Fruit fly (Drosophila melanogaster) whole organism, embryonic: ENCODE data around the gene rho-5.

Experiments used
- CG10147 ChIP-seq: fragments of 200-800 bp; sonication (Bioruptor generic); optimal IDR thresholded peaks from 2 replicates; lab custom pipeline; 2019; ENCODE audit warnings: missing biosample characterization, mild to moderate bottlenecking, missing genetic modification characterization, moderate library complexity
- CG11247 ChIP-seq: fragments of 200-800 bp; sonication (Bioruptor generic); IDR thresholded peaks from 2 replicates; pipeline ENCODE4 v1.3.6; 2022; ENCODE audit warnings: missing biosample characterization, missing genetic modification characterization
- CG11456 ChIP-seq: fragments of 200-800 bp; sonication (Bioruptor generic); IDR thresholded peaks from 3 replicates; pipeline ENCODE4 v1.3.6; 2022; ENCODE audit warnings: missing biosample characterization, missing genetic modification characterization
- CG13123 ChIP-seq: fragments of 200-800 bp; sonication (Bioruptor generic); optimal IDR thresholded peaks from 2 replicates; lab custom pipeline; 2016; ENCODE audit warnings: missing biosample characterization, missing genetic modification characterization
- CG13296 ChIP-seq: fragments of 200-800 bp; sonication (Bioruptor generic); optimal IDR thresholded peaks from 3 replicates; lab custom pipeline; 2018; ENCODE audit warnings: missing biosample characterization, mild to moderate bottlenecking, missing genetic modification characterization
- CG14860 ChIP-seq: fragments of 200-800 bp; sonication (Bioruptor generic); IDR thresholded peaks from 3 replicates; pipeline ENCODE4 v1.3.6; 2022; ENCODE audit warnings: missing biosample characterization, missing genetic modification characterization; ENCODE audit not compliant: partially characterized antibody
- CG15479 ChIP-seq: fragments of 200-800 bp; sonication (Bioruptor generic); optimal IDR thresholded peaks from 3 replicates; lab custom pipeline; 2019; ENCODE audit warnings: missing biosample characterization, mild to moderate bottlenecking, missing genetic modification characterization, moderate library complexity
- CG17186 ChIP-seq: fragments of 200-800 bp; sonication (Bioruptor generic); optimal IDR thresholded peaks from 3 replicates; lab custom pipeline; 2017; ENCODE audit warnings: missing biosample characterization, missing genetic modification reagents, missing genetic modification characterization
- CG1832 ChIP-seq: fragments of 200-800 bp; sonication (Bioruptor generic); optimal IDR thresholded peaks from 2 replicates; lab custom pipeline; 2017; ENCODE audit warnings: missing biosample characterization, mild to moderate bottlenecking, missing genetic modification characterization, inconsistent platforms
- CG2875 ChIP-seq: fragments of 200-800 bp; sonication (Bioruptor generic); optimal IDR thresholded peaks from 2 replicates; lab custom pipeline; 2017; ENCODE audit warnings: missing biosample characterization, mild to moderate bottlenecking, missing genetic modification characterization, missing genetic modification reagents
- CG4282 ChIP-seq: fragments of 200-800 bp; sonication (Bioruptor generic); optimal IDR thresholded peaks from 2 replicates; lab custom pipeline; 2016; ENCODE audit warnings: missing biosample characterization, missing genetic modification characterization
- CG43689 ChIP-seq: fragments of 200-800 bp; sonication (Bioruptor generic); IDR thresholded peaks from 2 replicates; pipeline ENCODE4 v1.3.6; 2022; ENCODE audit warnings: missing biosample characterization, missing genetic modification characterization
- CG4424 ChIP-seq: fragments of 200-800 bp; sonication (Bioruptor generic); optimal IDR thresholded peaks from 3 replicates; lab custom pipeline; 2016; ENCODE audit warnings: missing biosample characterization, missing genetic modification characterization
- CG4730 ChIP-seq: fragments of 200-800 bp; sonication (Bioruptor generic); IDR thresholded peaks from 2 replicates; pipeline ENCODE4 v1.3.6; 2022; ENCODE audit warnings: missing biosample characterization, missing genetic modification characterization
- CG5180 ChIP-seq: fragments of 200-800 bp; sonication (Bioruptor generic); optimal IDR thresholded peaks from 3 replicates; lab custom pipeline; 2017; ENCODE audit warnings: missing biosample characterization, missing genetic modification characterization, mild to moderate bottlenecking, moderate library complexity, missing genetic modification reagents
- CG6272 ChIP-seq: fragments of 200-800 bp; sonication (Bioruptor generic); IDR thresholded peaks from 2 replicates; pipeline ENCODE4 v1.3.6; 2022; ENCODE audit warnings: missing biosample characterization, missing genetic modification characterization
- CHES-1-like ChIP-seq: fragments of 200-800 bp; sonication (Bioruptor generic); optimal IDR thresholded peaks from 2 replicates; lab custom pipeline; 2016; ENCODE audit warnings: missing biosample characterization, missing genetic modification characterization
- CkIIα-i1 ChIP-seq: fragments of 200-800 bp; sonication (Bioruptor generic); IDR thresholded peaks from 2 replicates; pipeline ENCODE4 v1.3.6; 2022; ENCODE audit warnings: missing biosample characterization, missing genetic modification characterization
- Dfd ChIP-seq, 2 experiments: fragments of >200 bp; optimal IDR thresholded peaks; 2 replicates each; lab custom pipeline; 2017; ENCODE audit warnings: missing biosample characterization in 2 of 2, missing genetic modification characterization in 2 of 2
- Ets65A ChIP-seq: fragments of 200-800 bp; sonication (Bioruptor generic); peaks from one replicate; lab custom pipeline; 2016; ENCODE audit warnings: missing biosample characterization, missing genetic modification characterization
- Fer1 ChIP-seq: fragments of 200-800 bp; sonication (Bioruptor generic); optimal IDR thresholded peaks from 2 replicates; lab custom pipeline; 2017; ENCODE audit warnings: missing biosample characterization, mild to moderate bottlenecking, missing genetic modification characterization
- Hey ChIP-seq: fragments of 200-800 bp; sonication (Bioruptor generic); optimal IDR thresholded peaks from 3 replicates; lab custom pipeline; 2018; ENCODE audit warnings: missing biosample characterization, mild to moderate bottlenecking, missing genetic modification characterization
- Hmr ChIP-seq: fragments of 200-800 bp; sonication (Bioruptor generic); optimal IDR thresholded peaks from 3 replicates; lab custom pipeline; 2017; ENCODE audit warnings: mild to moderate bottlenecking, missing biosample characterization, missing genetic modification reagents, missing genetic modification characterization
- MBD-R2 ChIP-seq: fragments of 200-800 bp; sonication (Bioruptor generic); IDR thresholded peaks from 2 replicates; pipeline ENCODE4 v1.3.6; 2022; ENCODE audit warnings: missing biosample characterization, missing genetic modification characterization
- MESR4 ChIP-seq: fragments of 200-800 bp; sonication (Bioruptor generic); optimal IDR thresholded peaks from 2 replicates; lab custom pipeline; 2018; ENCODE audit warnings: missing biosample characterization, mild to moderate bottlenecking, missing genetic modification characterization, moderate library complexity
- Mrtf ChIP-seq: fragments of 200-800 bp; sonication (Bioruptor generic); IDR thresholded peaks from 3 replicates; pipeline ENCODE4 v1.3.6; 2022; ENCODE audit warnings: missing biosample characterization, missing genetic modification characterization
- Nf-YA ChIP-seq: fragments of 200-800 bp; sonication (Bioruptor generic); IDR thresholded peaks from 2 replicates; pipeline ENCODE4 v1.3.6; 2022; ENCODE audit warnings: missing biosample characterization, missing genetic modification characterization
- Ptx1 ChIP-seq: fragments of 200-800 bp; sonication (Bioruptor generic); IDR thresholded peaks from 2 replicates; pipeline ENCODE4 v1.3.6; 2022; ENCODE audit warnings: missing biosample characterization, missing genetic modification characterization
- Sox102F ChIP-seq: fragments of 200-800 bp; sonication (Bioruptor generic); optimal IDR thresholded peaks from 2 replicates; lab custom pipeline; 2018; ENCODE audit warnings: missing biosample characterization, mild to moderate bottlenecking, missing genetic modification characterization, moderate library complexity
- Taf1 ChIP-seq: fragments of 200-800 bp; sonication (Bioruptor generic); IDR thresholded peaks from 2 replicates; pipeline ENCODE4 v1.3.6; 2022; ENCODE audit warnings: missing biosample characterization, missing genetic modification characterization
- bowl ChIP-seq: fragments of 200-800 bp; sonication (Bioruptor generic); IDR thresholded peaks from 2 replicates; pipeline ENCODE4 v1.3.6; 2022; ENCODE audit warnings: missing biosample characterization, missing genetic modification characterization
- chn ChIP-seq: fragments of 200-800 bp; sonication (Bioruptor generic); optimal IDR thresholded peaks from 2 replicates; lab custom pipeline; 2016; ENCODE audit warnings: missing biosample characterization, missing genetic modification characterization
- crp ChIP-seq, 2 experiments: fragments of 200-800 bp; sonication (Bioruptor generic); optimal IDR thresholded peaks; 2 replicates in 1 of 2; 3 replicates in 1 of 2; lab custom pipeline; 2017; ENCODE audit warnings: missing biosample characterization in 2 of 2, missing genetic modification characterization in 2 of 2, mild to moderate bottlenecking in 1 of 2, moderate library complexity in 1 of 2
- danr ChIP-seq: fragments of 200-800 bp; sonication (Bioruptor generic); IDR thresholded peaks from 2 replicates; pipeline ENCODE4 v1.3.6; 2022; ENCODE audit warnings: missing biosample characterization, missing genetic modification characterization
- emc ChIP-seq: fragments of 200-800 bp; sonication (Bioruptor generic); optimal IDR thresholded peaks from 2 replicates; lab custom pipeline; 2016; ENCODE audit warnings: missing biosample characterization, missing genetic modification characterization
- gfzf ChIP-seq: fragments of 200-800 bp; sonication (Bioruptor generic); optimal IDR thresholded peaks from 2 replicates; lab custom pipeline; 2016; ENCODE audit warnings: missing biosample characterization, mild to moderate bottlenecking, missing genetic modification characterization, moderate library complexity
- grau ChIP-seq: fragments of 200-800 bp; optimal IDR thresholded peaks from 3 replicates; lab custom pipeline; 2019; ENCODE audit warnings: missing biosample characterization, mild to moderate bottlenecking, missing genetic modification characterization, moderate library complexity
- insv ChIP-seq, 2 experiments: fragments of 200-800 bp; sonication (Bioruptor generic); optimal IDR thresholded peaks; 3 replicates each; lab custom pipeline; 2016 to 2018; ENCODE audit warnings: missing biosample characterization in 2 of 2, missing genetic modification characterization in 2 of 2
- inv ChIP-seq: fragments of 200-800 bp; sonication (Bioruptor generic); IDR thresholded peaks from 2 replicates; pipeline ENCODE4 v1.3.6; 2022; ENCODE audit warnings: missing biosample characterization, missing genetic modification characterization; ENCODE audit not compliant: partially characterized antibody
- klu ChIP-seq: fragments of 200-800 bp; sonication (Bioruptor generic); IDR thresholded peaks from 2 replicates; pipeline ENCODE4 v1.3.6; 2022; ENCODE audit warnings: missing biosample characterization, missing genetic modification characterization
- kni ChIP-seq: fragments of 200-800 bp; sonication (Bioruptor generic); optimal IDR thresholded peaks from 3 replicates; lab custom pipeline; 2017; ENCODE audit warnings: mild to moderate bottlenecking, missing biosample characterization, missing genetic modification reagents, missing genetic modification characterization
- p53 ChIP-seq: fragments of 200-800 bp; sonication (Bioruptor generic); optimal IDR thresholded peaks from 2 replicates; lab custom pipeline; 2016; ENCODE audit warnings: missing biosample characterization, missing genetic modification characterization
- pzg ChIP-seq: fragments of 200-800 bp; sonication (Bioruptor generic); optimal IDR thresholded peaks from 3 replicates; lab custom pipeline; 2018; ENCODE audit warnings: missing biosample characterization, mild to moderate bottlenecking, missing genetic modification characterization, moderate library complexity
- sc ChIP-seq, 3 experiments: fragments of >200 bp in 2 of 3; fragments of 200-800 bp in 1 of 3; sonication (Bioruptor generic) in 1 of 3; optimal IDR thresholded peaks; 2 replicates in 2 of 3; 3 replicates in 1 of 3; lab custom pipeline; 2017; ENCODE audit warnings: mild to moderate bottlenecking in 1 of 3, missing biosample characterization in 1 of 3, missing genetic modification characterization in 1 of 3, missing genetic modification reagents in 1 of 3
- schlank ChIP-seq: fragments of 200-800 bp; sonication (Bioruptor generic); optimal IDR thresholded peaks from 2 replicates; lab custom pipeline; 2018; ENCODE audit warnings: missing biosample characterization, mild to moderate bottlenecking, missing genetic modification characterization
- stc ChIP-seq: fragments of 200-800 bp; sonication (Bioruptor generic); IDR thresholded peaks from 2 replicates; pipeline ENCODE4 v1.3.6; 2022; ENCODE audit warnings: missing biosample characterization, missing genetic modification characterization
- tgo ChIP-seq: fragments of 200-800 bp; sonication (Bioruptor generic); IDR thresholded peaks from 3 replicates; pipeline ENCODE4 v1.3.6; 2022; ENCODE audit warnings: missing biosample characterization, missing genetic modification characterization
- z ChIP-seq: fragments of 200-800 bp; sonication (Bioruptor generic); IDR thresholded peaks from 3 replicates; pipeline ENCODE4 v1.3.6; 2022; ENCODE audit warnings: missing biosample characterization, missing genetic modification characterization

Gene rho-5

DNA sequence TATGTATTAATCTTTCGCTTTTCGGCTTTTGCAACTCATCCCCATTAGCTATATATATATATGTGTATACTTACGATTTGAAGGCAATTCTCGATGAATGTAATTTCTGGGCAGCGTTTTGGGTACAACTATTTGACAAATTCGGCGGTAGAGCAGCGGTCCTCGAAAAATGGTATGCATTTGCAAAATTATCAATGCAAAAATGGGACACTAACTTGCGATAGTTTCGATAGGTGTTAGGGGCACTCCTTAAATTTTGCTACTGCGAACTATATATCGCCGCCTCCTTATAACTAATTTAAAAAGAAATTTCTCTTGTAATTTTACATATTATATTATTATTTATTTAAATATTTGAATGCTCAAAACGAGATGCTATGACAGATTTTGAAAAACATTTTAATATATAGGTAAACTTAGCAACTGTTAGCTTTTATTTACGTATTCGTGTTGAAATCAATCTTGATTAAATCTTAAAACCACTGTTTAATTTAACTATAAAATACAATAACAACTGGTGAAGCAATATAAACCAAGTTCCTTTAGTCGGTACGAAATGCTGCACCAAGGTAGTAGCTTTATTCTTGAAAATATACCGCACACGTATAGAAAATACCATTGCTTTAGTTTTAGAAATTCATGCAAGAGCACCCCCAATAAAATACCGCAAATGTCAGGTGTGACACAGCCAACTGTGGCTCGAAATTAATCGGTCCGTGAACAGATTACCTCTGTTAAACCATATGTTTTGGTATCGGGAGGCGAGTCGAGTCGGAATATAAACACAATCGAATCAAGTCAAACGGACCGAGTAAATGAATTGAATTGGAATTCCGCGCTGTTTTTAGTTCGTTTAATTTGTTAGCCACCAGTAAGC, 39.8 kb upstream of the rho-5 start, which contains the start of the genes CG5355 and Klp31E (continued):
- no peak for TF ChIP-seq CG4730
- 0 out of 3 replicates have a peak, but pooled peaks have one; percentile 42 for TF ChIP-seq CG11456 (GFP tag; lab: Robert Waterston, UW)
- peak in 1 of 2 experiments; percentile 26 for TF ChIP-seq insv (GFP tag; optimal IDR thresholded peaks at IDR 0.05; lab: Kevin White, UChicago)
- no peak for TF ChIP-seq z (GFP tag; lab: Robert Waterston, UW)
- no peak for TF ChIP-seq CG43689 (GFP tag; lab: Robert Waterston, UW)
- peak; percentile 44; the same call in 1 of the 2 replicates for TF ChIP-seq CG11247 (GFP tag; lab: Robert Waterston, UW)
- peak; percentile 64; the same call in 2 of the 3 replicates for TF ChIP-seq tgo (GFP tag; lab: Robert Waterston, UW)
- no peak for TF ChIP-seq klu (GFP tag; lab: Robert Waterston, UW)
- TF ChIP-seq CG10147 (GFP tag; lab: Kevin White, UChicago) = peak; percentile 63
- no peak for TF ChIP-seq sc (optimal IDR thresholded peaks at IDR 0.05; lab: Kevin White, UChicago)
- TF ChIP-seq sc (GFP tag; optimal IDR thresholded peaks at IDR 0.05; lab: Kevin White, UChicago) = peak; percentile 67
- TF ChIP-seq CG15479 (GFP tag; lab: Kevin White, UChicago) = no peak
- no peak for TF ChIP-seq schlank (tag; lab: Kevin White, UChicago)
- TF ChIP-seq Mrtf (GFP tag; lab: Robert Waterston, UW) = no peak; the same call in 2 of the 3 replicates
- TF ChIP-seq stc (GFP tag; lab: Robert Waterston, UW) = 0 out of 2 replicates have a peak, but pooled peaks have one; percentile 26
- peak; percentile 23 for TF ChIP-seq gfzf (GFP tag; lab: Kevin White, UChicago)
- peak; percentile 47; the same call in 1 of the 3 replicates for TF ChIP-seq CG14860 (GFP tag; lab: Robert Waterston, UW)
- peak; percentile 72 for TF ChIP-seq MBD-R2 (GFP tag; lab: Robert Waterston, UW)
- no peak for TF ChIP-seq Sox102F (GFP tag; lab: Kevin White, UChicago)
- TF ChIP-seq danr (GFP tag; lab: Robert Waterston, UW) = no peak
- no peak for TF ChIP-seq CG5180
- peak; percentile 30 to 84 for TF ChIP-seq crp (GFP tag; optimal IDR thresholded peaks at IDR 0.05; lab: Kevin White, UChicago)
- no peak for TF ChIP-seq bowl (GFP tag; lab: Robert Waterston, UW)
- TF ChIP-seq CG13123 = peak; percentile 2
- peak; percentile 34 for TF ChIP-seq Fer1
- TF ChIP-seq inv (GFP tag; lab: Robert Waterston, UW) = peak; percentile 57
- TF ChIP-seq pzg (GFP tag; lab: Kevin White, UChicago) = peak; percentile 61
- TF ChIP-seq Hey (tag; lab: Kevin White, UChicago) = no peak
- no peak for TF ChIP-seq Dfd (GFP tag; optimal IDR thresholded peaks at IDR 0.05; lab: Kevin White, UChicago)
- TF ChIP-seq kni (GFP tag; lab: Kevin White, UChicago) = no peak
- TF ChIP-seq grau = peak; percentile 79
- no peak; the same call in none of the 2 replicates for TF ChIP-seq CG6272 (GFP tag; lab: Robert Waterston, UW)
- peak; percentile 53 for TF ChIP-seq MESR4 (GFP tag; lab: Kevin White, UChicago)
- peak; percentile 41 for TF ChIP-seq chn (GFP tag; lab: Kevin White, UChicago)
- no peak for TF ChIP-seq CG4282 (GFP tag; lab: Kevin White, UChicago)
- TF ChIP-seq Ets65A = peak; percentile 72
- no peak for TF ChIP-seq p53 (GFP tag; lab: Kevin White, UChicago)
- TF ChIP-seq Taf1 = no peak
- peak; percentile 12 for TF ChIP-seq CG2875 (GFP tag; lab: Kevin White, UChicago)
- peak; percentile 71 for TF ChIP-seq Ptx1 (GFP tag; lab: Robert Waterston, UW)
- no peak for TF ChIP-seq CkIIα-i1
- TF ChIP-seq CG1832 (GFP tag; lab: Kevin White, UChicago) = no peak
- no peak for TF ChIP-seq Nf-YA (GFP tag; lab: Robert Waterston, UW)
- peak; percentile 29 for TF ChIP-seq CHES-1-like
- peak; percentile 73 for TF ChIP-seq CG4424 (GFP tag; lab: Kevin White, UChicago)
- TF ChIP-seq CG13296 (GFP tag; lab: Kevin White, UChicago) = peak; percentile 61
- TF ChIP-seq CG17186 = no peak
- TF ChIP-seq Hmr (GFP tag; lab: Kevin White, UChicago) = no peak
- no peak for TF ChIP-seq emc (GFP tag; lab: Kevin White, UChicago)
